Worm (Caenorhabditis elegans) whole organism, midembryonic: ENCODE data around the gene Y39A1C.1.
A peak's percentile ranks its signal among the peaks of the same experiment; 100 is the strongest.

Source experiments
- T22C8.4 ChIP-seq: fragments of 200-800 bp; sonication (Bioruptor generic); IDR thresholded peaks from 2 replicates; pipeline ENCODE4 v1.3.6; 2022; ENCODE audit warnings: missing genetic modification characterization, missing compliant biosample characterization
- cog-1 ChIP-seq: sonication (generic microtip); optimal IDR thresholded peaks from 2 replicates; lab custom pipeline; 2016; ENCODE audit warnings: missing genetic modification characterization, missing compliant biosample characterization
- flt-1 ChIP-seq: fragments of 200-800 bp; sonication (Bioruptor generic); IDR thresholded peaks from 2 replicates; pipeline ENCODE4 v1.3.6; 2022; ENCODE audit warnings: missing genetic modification characterization, missing compliant biosample characterization
- klf-2 ChIP-seq: fragments of 200-800 bp; sonication (Bioruptor generic); conservative IDR thresholded peaks from 2 replicates; pipeline ENCODE4 v1.3.6; 2022; ENCODE audit warnings: missing genetic modification reagents, missing genetic modification characterization, missing compliant biosample characterization
- med-1 ChIP-seq: sonication (generic microtip); optimal IDR thresholded peaks from 2 replicates; lab custom pipeline; 2017; ENCODE audit warnings: missing genetic modification characterization, mild to moderate bottlenecking, missing compliant biosample characterization, antibody characterized with exemption, missing genetic modification reagents; ENCODE audit not compliant: insufficient read depth
- ref-1 ChIP-seq: fragments of 200-800 bp; sonication (Bioruptor generic); conservative IDR thresholded peaks from 2 replicates; pipeline ENCODE4 v1.3.6; 2022; ENCODE audit warnings: missing genetic modification reagents, missing genetic modification characterization, missing compliant biosample characterization
- tab-1 ChIP-seq: fragments of 200-800 bp; sonication (Bioruptor generic); IDR thresholded peaks from 2 replicates; pipeline ENCODE4 v1.3.6; 2022; ENCODE audit warnings: missing genetic modification characterization, missing compliant biosample characterization
- ztf-23 ChIP-seq: fragments of 200-800 bp; sonication (Bioruptor generic); IDR thresholded peaks from 2 replicates; pipeline ENCODE4 v1.3.6; 2022; ENCODE audit warnings: missing genetic modification reagents, missing genetic modification characterization, missing compliant biosample characterization
- ztf-29 ChIP-seq: fragments of 200-800 bp; sonication (Bioruptor generic); IDR thresholded peaks from 2 replicates; pipeline ENCODE4 v1.3.6; 2022; ENCODE audit warnings: missing genetic modification reagents, missing genetic modification characterization, missing compliant biosample characterization

Gene Y39A1C.1

ce11 chrIII:10812798-10813295 is 42.4 kb upstream of the Y39A1C.1 start:
- TF ChIP-seq med-1 (GFP tag; lab: Kevin White, UChicago) (no peak), ref-1 (GFP tag; lab: Robert Waterston, UW) (no peak), T22C8.4 (GFP tag; lab: Robert Waterston, UW) (no peak), cog-1 (tag; lab: Kevin White, UChicago) (no peak), tab-1 (no peak), flt-1 (GFP tag; lab: Robert Waterston, UW) (no peak), ztf-23 (GFP tag; lab: Robert Waterston, UW) (no peak), ztf-29 (GFP tag; lab: Robert Waterston, UW) (no peak), klf-2 (GFP tag; lab: Robert Waterston, UW) (no peak)

- TF ChIP-seq klf-2 (GFP tag; lab: Robert Waterston, UW) (no peak), flt-1 (GFP tag; lab: Robert Waterston, UW) (no peak), cog-1 (tag; lab: Kevin White, UChicago) (no peak), ztf-23 (GFP tag; lab: Robert Waterston, UW) (no peak), med-1 (GFP tag; lab: Kevin White, UChicago) (no peak), ref-1 (GFP tag; lab: Robert Waterston, UW) (no peak), T22C8.4 (GFP tag; lab: Robert Waterston, UW) (no peak), tab-1 (no peak), ztf-29 (GFP tag; lab: Robert Waterston, UW) (no peak)
Measured at ce11 chrIII:10813886-10814285, 41.4 kb upstream of the Y39A1C.1 start.

- TF ChIP-seq T22C8.4 (GFP tag; lab: Robert Waterston, UW): no peak
- TF ChIP-seq tab-1: no peak
- no peak for TF ChIP-seq cog-1 (tag; lab: Kevin White, UChicago)
- TF ChIP-seq ref-1 (GFP tag; lab: Robert Waterston, UW): no peak
- TF ChIP-seq klf-2 (GFP tag; lab: Robert Waterston, UW): no peak
- TF ChIP-seq med-1 (GFP tag; lab: Kevin White, UChicago): no peak
- no peak for TF ChIP-seq ztf-23 (GFP tag; lab: Robert Waterston, UW)
- no peak for TF ChIP-seq ztf-29 (GFP tag; lab: Robert Waterston, UW)
- no peak for TF ChIP-seq flt-1 (GFP tag; lab: Robert Waterston, UW)
Measured at ce11 chrIII:10815199-10815598, 40.0 kb upstream of the Y39A1C.1 start.

- no peak for TF ChIP-seq cog-1 (tag; lab: Kevin White, UChicago)
- no peak for TF ChIP-seq T22C8.4 (GFP tag; lab: Robert Waterston, UW)
- TF ChIP-seq ztf-29 (GFP tag; lab: Robert Waterston, UW): no peak
- TF ChIP-seq ref-1 (GFP tag; lab: Robert Waterston, UW): no peak
- no peak for TF ChIP-seq ztf-23 (GFP tag; lab: Robert Waterston, UW)
- TF ChIP-seq klf-2 (GFP tag; lab: Robert Waterston, UW): no peak
- TF ChIP-seq flt-1 (GFP tag; lab: Robert Waterston, UW): no peak
- no peak for TF ChIP-seq med-1 (GFP tag; lab: Kevin White, UChicago)
- no peak for TF ChIP-seq tab-1
Measured at ce11 chrIII:10816045-10816444, 39.2 kb upstream of the Y39A1C.1 start.

ce11 chrIII:10816800-10817418 is 38.3 kb upstream of the Y39A1C.1 start, which contains the start of gene sca-1:
Gene sca-1 (minus strand): TSS chrIII:10816850.
- TF ChIP-seq med-1 (GFP tag; lab: Kevin White, UChicago) (no peak), tab-1 (no peak), T22C8.4 (GFP tag; lab: Robert Waterston, UW) (no peak), ztf-23 (GFP tag; lab: Robert Waterston, UW) (no peak), klf-2 (GFP tag; lab: Robert Waterston, UW) (no peak), flt-1 (GFP tag; lab: Robert Waterston, UW) (no peak), ztf-29 (GFP tag; lab: Robert Waterston, UW) (no peak), ref-1 (GFP tag; lab: Robert Waterston, UW) (no peak), cog-1 (tag; lab: Kevin White, UChicago) (no peak)

- TF ChIP-seq T22C8.4 (GFP tag; lab: Robert Waterston, UW): peak; percentile 48; the same call in 1 of the 2 replicates
- no peak for TF ChIP-seq ztf-29 (GFP tag; lab: Robert Waterston, UW)
- TF ChIP-seq ref-1 (GFP tag; lab: Robert Waterston, UW): no peak
- TF ChIP-seq klf-2 (GFP tag; lab: Robert Waterston, UW): no peak
- peak; percentile 58; the same call in 1 of the 2 replicates for TF ChIP-seq flt-1 (GFP tag; lab: Robert Waterston, UW)
- no peak for TF ChIP-seq med-1 (GFP tag; lab: Kevin White, UChicago)
- peak; percentile 66; the same call in 1 of the 2 replicates for TF ChIP-seq ztf-23 (GFP tag; lab: Robert Waterston, UW)
- no peak for TF ChIP-seq cog-1 (tag; lab: Kevin White, UChicago)
- TF ChIP-seq tab-1: no peak
Measured at ce11 chrIII:10818364-10818763, 36.9 kb upstream of the Y39A1C.1 start.

ce11 chrIII:10819257-10819656 is 36.0 kb upstream of the Y39A1C.1 start:
- no peak for TF ChIP-seq med-1 (GFP tag; lab: Kevin White, UChicago)
- TF ChIP-seq ref-1 (GFP tag; lab: Robert Waterston, UW): no peak
- TF ChIP-seq ztf-29 (GFP tag; lab: Robert Waterston, UW): no peak
- no peak for TF ChIP-seq flt-1 (GFP tag; lab: Robert Waterston, UW)
- no peak for TF ChIP-seq ztf-23 (GFP tag; lab: Robert Waterston, UW)
- TF ChIP-seq klf-2 (GFP tag; lab: Robert Waterston, UW): no peak
- peak; percentile 47; the same call in 1 of the 2 replicates for TF ChIP-seq T22C8.4 (GFP tag; lab: Robert Waterston, UW)
- no peak for TF ChIP-seq cog-1 (tag; lab: Kevin White, UChicago)

ce11 chrIII:10819778-10820177 is 35.5 kb upstream of the Y39A1C.1 start:
- no peak for TF ChIP-seq T22C8.4 (GFP tag; lab: Robert Waterston, UW)
- TF ChIP-seq ref-1 (GFP tag; lab: Robert Waterston, UW): no peak
- TF ChIP-seq ztf-23 (GFP tag; lab: Robert Waterston, UW): no peak
- TF ChIP-seq ztf-29 (GFP tag; lab: Robert Waterston, UW): no peak
- TF ChIP-seq klf-2 (GFP tag; lab: Robert Waterston, UW): no peak
- TF ChIP-seq med-1 (GFP tag; lab: Kevin White, UChicago): no peak
- no peak for TF ChIP-seq cog-1 (tag; lab: Kevin White, UChicago)
- TF ChIP-seq flt-1 (GFP tag; lab: Robert Waterston, UW): no peak
- TF ChIP-seq tab-1: no peak
